Worm (Caenorhabditis elegans) whole organism, L3 larva: Measurements from ENCODE around the gene R09H10.1.

Experiments
- R02D3.7 ChIP-seq: fragments of 150-350 bp; optimal IDR thresholded peaks from 2 replicates; lab custom pipeline; 2014; ENCODE audit warnings: missing biosample characterization, missing genetic modification characterization
- daf-12 ChIP-seq: fragments of 150-350 bp; optimal IDR thresholded peaks from 2 replicates; lab custom pipeline; 2014; ENCODE audit warnings: missing biosample characterization, missing genetic modification reagents, missing genetic modification characterization
- jun-1 ChIP-seq: fragments of 150-350 bp; optimal IDR thresholded peaks from 2 replicates; lab custom pipeline; 2014; ENCODE audit warnings: missing biosample characterization, missing genetic modification reagents, missing genetic modification characterization
- nhr-11 ChIP-seq: fragments of 150-350 bp; optimal IDR thresholded peaks from 2 replicates; lab custom pipeline; 2014; ENCODE audit warnings: missing biosample characterization, missing genetic modification characterization
- pha-4 ChIP-seq: fragments of 150-350 bp; optimal IDR thresholded peaks from 2 replicates; lab custom pipeline; 2014; ENCODE audit warnings: missing biosample characterization, missing genetic modification reagents, missing genetic modification characterization
- zag-1 ChIP-seq: fragments of 150-350 bp; optimal IDR thresholded peaks from 2 replicates; lab custom pipeline; 2014; ENCODE audit warnings: missing biosample characterization, missing genetic modification characterization

- no peak for TF ChIP-seq jun-1
- no peak for TF ChIP-seq daf-12 (tag; lab: Kevin White, UChicago)
- TF ChIP-seq pha-4 (tag; lab: Kevin White, UChicago): no peak
- no peak for TF ChIP-seq nhr-11 (tag; lab: Kevin White, UChicago)
- no peak for TF ChIP-seq zag-1 (tag; lab: Kevin White, UChicago)
- no peak for TF ChIP-seq R02D3.7 (tag; lab: Kevin White, UChicago)
Observed at ce11 chrIV:10589072-10589471, 11.0 kb upstream of the R09H10.1 start, which contains the start of gene C43F9.4.
